Fruit fly (Drosophila melanogaster): Measurements from ENCODE around the gene CG43755.

DNA sequence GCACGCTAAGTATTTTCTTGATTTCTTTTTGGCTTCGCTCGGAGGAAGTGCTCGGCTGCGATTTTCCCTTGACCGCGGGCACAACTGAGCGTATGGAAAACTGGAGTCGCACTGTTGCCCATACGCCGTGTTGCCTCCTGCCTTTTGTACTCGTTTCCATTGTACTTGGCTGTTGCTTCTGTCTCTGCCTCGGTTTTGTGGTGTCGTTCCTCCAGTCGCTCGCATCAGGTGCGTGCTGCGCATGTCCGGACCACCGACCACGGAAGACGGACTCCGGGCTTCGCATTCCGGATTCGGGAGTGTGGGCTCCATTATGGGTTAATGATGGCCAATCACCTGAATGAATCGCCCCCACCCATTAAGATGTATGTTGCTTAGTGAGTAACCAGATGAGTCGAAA is 37.9 kb downstream of the CG43755 start, which contains the start of gene CG3625:
- TF ChIP-seq gl (tag; optimal IDR thresholded peaks at IDR 0.05) (no peak), CG8301 (tag; optimal IDR thresholded peaks at IDR 0.05) (no peak), CG34367 (tag; optimal IDR thresholded peaks at IDR 0.05) (no peak), EcR (GFP tag; optimal IDR thresholded peaks at IDR 0.05) (no peak), Snoo (tag; optimal IDR thresholded peaks at IDR 0.05) (no peak), Ets98B (GFP tag; IDR thresholded peaks at IDR 0.05) (no peak), CG9948 (tag; optimal IDR thresholded peaks at IDR 0.05) (no peak), CG32121 (GFP tag; IDR thresholded peaks at IDR 0.05) (no peak), CG8159 (tag; optimal IDR thresholded peaks at IDR 0.05) (no peak), Pif1A (GFP tag; optimal IDR thresholded peaks at IDR 0.05) (no peak), Pif1B (GFP tag; optimal IDR thresholded peaks at IDR 0.05) (no peak), D1 (tag; optimal IDR thresholded peaks at IDR 0.05) (no peak), CG17806 (tag; optimal IDR thresholded peaks at IDR 0.05) (no peak), fd96Ca (GFP tag; IDR thresholded peaks at IDR 0.05) (0 out of 3 replicates have a peak, but pooled peaks have one; percentile 7)
